Worm (Caenorhabditis elegans): ENCODE results near the gene Y110A2AR.1.
A peak's percentile ranks its signal among the peaks of the same experiment; 100 is the strongest.

Gene Y110A2AR.1

DNA sequence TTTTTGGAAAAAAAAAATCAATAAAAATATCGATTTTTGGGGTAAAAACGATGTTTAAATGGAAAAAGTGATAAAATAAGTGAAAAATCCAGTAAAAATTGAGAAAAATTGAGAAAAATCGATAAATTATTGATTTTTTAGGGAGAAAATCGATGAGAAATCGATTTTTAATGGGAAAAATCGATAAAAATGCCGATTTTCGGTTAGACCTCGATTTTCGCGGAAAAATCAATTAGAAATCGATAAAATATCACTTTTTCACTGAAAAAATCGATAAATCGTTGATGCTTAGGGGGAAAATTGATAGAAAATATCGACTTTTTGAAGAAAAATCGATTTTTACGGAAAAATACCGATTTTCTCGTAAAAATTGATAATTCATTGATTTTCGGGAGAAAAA is 18.4 kb upstream of the Y110A2AR.1 start:
- no peak for TF ChIP-seq elt-2 (tag; optimal IDR thresholded peaks at IDR 0.05)
- no peak for TF ChIP-seq ztf-16 (tag; optimal IDR thresholded peaks at IDR 0.05)
- TF ChIP-seq ref-2 (tag; optimal IDR thresholded peaks at IDR 0.05) = no peak
- peak; percentile 59 for TF ChIP-seq ceh-48 (tag; optimal IDR thresholded peaks at IDR 0.05)

ce11 chrII:2903748-2904147 is 15.8 kb upstream of the Y110A2AR.1 start:
- TF ChIP-seq npax-4 (tag; optimal IDR thresholded peaks at IDR 0.05) (no peak), ceh-45 (GFP tag; IDR thresholded peaks at IDR 0.05) (no peak), madf-2 (tag; optimal IDR thresholded peaks at IDR 0.05) (no peak), hlh-15 (tag; optimal IDR thresholded peaks at IDR 0.05) (no peak), Y22D7AL.16 (tag; optimal IDR thresholded peaks at IDR 0.05) (no peak), fkh-10 (GFP tag; optimal IDR thresholded peaks at IDR 0.05) (no peak), pha-2 (tag; optimal IDR thresholded peaks at IDR 0.05) (no peak), odd-2 (tag; optimal IDR thresholded peaks at IDR 0.05) (no peak), lim-6 (tag; optimal IDR thresholded peaks at IDR 0.05) (no peak), tbx-7 (tag; optimal IDR thresholded peaks at IDR 0.05) (no peak), ahr-1 (tag; optimal IDR thresholded peaks at IDR 0.05) (no peak), T23F11.4 (GFP tag; optimal IDR thresholded peaks at IDR 0.05) (no peak), hlh-30 (tag; optimal IDR thresholded peaks at IDR 0.05; ENCODE audit: insufficient read depth) (no peak), rnt-1 (tag; optimal IDR thresholded peaks at IDR 0.05) (no peak), K09A11.1 (tag; optimal IDR thresholded peaks at IDR 0.05; ENCODE audit: insufficient read depth) (no peak), ref-2 (tag; optimal IDR thresholded peaks at IDR 0.05) (no peak), F13H6.1 (tag; optimal IDR thresholded peaks at IDR 0.05) (no peak), unc-86 (tag; optimal IDR thresholded peaks at IDR 0.05) (no peak), lin-11 (tag; optimal IDR thresholded peaks at IDR 0.05) (no peak), fkh-6 (tag; optimal IDR thresholded peaks at IDR 0.05) (no peak)

DNA sequence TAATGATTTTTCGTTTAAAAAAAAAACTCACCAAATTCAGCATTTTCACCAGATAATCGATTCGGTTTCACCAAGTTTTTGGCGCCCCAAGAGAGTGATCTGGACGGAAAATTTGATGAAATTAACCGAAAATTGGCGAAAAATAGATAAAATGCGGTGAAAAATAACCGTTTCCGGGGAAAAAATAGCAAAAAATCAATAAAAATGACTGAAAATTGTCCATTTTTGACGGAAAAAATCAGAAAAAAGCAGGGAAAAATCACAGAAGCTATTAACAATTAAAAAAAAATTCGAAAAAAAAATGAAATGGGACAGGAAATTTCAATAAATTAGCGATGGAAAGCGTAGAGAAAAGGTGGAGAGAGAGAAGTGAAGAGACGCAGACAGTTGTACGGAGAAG is 6.0 kb upstream of the Y110A2AR.1 start, which contains the start of gene ubc-15:
ubc-15 (minus strand) TSS at position 101 of the 400 bp plus-strand sequence.
- TF ChIP-seq ceh-22 (tag; optimal IDR thresholded peaks at IDR 0.05) (no peak), ztf-16 (tag; optimal IDR thresholded peaks at IDR 0.05) (no peak), hlh-8 (tag; optimal IDR thresholded peaks at IDR 0.05) (no peak), ceh-48 (tag; optimal IDR thresholded peaks at IDR 0.05) (no peak), pqm-1 (tag; optimal IDR thresholded peaks at IDR 0.05) (no peak), hlh-30 (tag; optimal IDR thresholded peaks at IDR 0.05; ENCODE audit: insufficient read depth) (no peak), elt-4 (tag; optimal IDR thresholded peaks at IDR 0.05) (no peak), tbx-7 (tag; optimal IDR thresholded peaks at IDR 0.05) (no peak), ceh-24 (tag; optimal IDR thresholded peaks at IDR 0.05) (no peak), lim-6 (tag; optimal IDR thresholded peaks at IDR 0.05) (no peak), unc-42 (tag; optimal IDR thresholded peaks at IDR 0.05) (no peak), unc-55 (GFP tag; optimal IDR thresholded peaks at IDR 0.05) (no peak), ref-2 (tag; optimal IDR thresholded peaks at IDR 0.05) (no peak), Y22D7AL.16 (tag; optimal IDR thresholded peaks at IDR 0.05) (no peak), ceh-14 (tag; optimal IDR thresholded peaks at IDR 0.05) (no peak), npax-4 (tag; optimal IDR thresholded peaks at IDR 0.05) (no peak), F13H6.1 (tag; optimal IDR thresholded peaks at IDR 0.05) (no peak), rnt-1 (tag; optimal IDR thresholded peaks at IDR 0.05) (no peak), dve-1 (tag; optimal IDR thresholded peaks at IDR 0.05) (no peak), odd-2 (tag; optimal IDR thresholded peaks at IDR 0.05) (no peak)

- TF ChIP-seq ceh-45 (GFP tag; IDR thresholded peaks at IDR 0.05) (no peak), nhr-232 (tag; optimal IDR thresholded peaks at IDR 0.05) (no peak), F13H6.1 (tag; optimal IDR thresholded peaks at IDR 0.05) (no peak), rnt-1 (tag; optimal IDR thresholded peaks at IDR 0.05) (no peak), tbx-2 (tag; optimal IDR thresholded peaks at IDR 0.05) (no peak)
Measured at ce11 chrII:2920234-2920633, 724 bp downstream of the Y110A2AR.1 start.

ce11 chrII:2920817-2921458 is 1.4 kb downstream of the Y110A2AR.1 start:
- TF ChIP-seq K09A11.1 (tag; optimal IDR thresholded peaks at IDR 0.05; ENCODE audit: insufficient read depth) (no peak), nfya-1 (tag; optimal IDR thresholded peaks at IDR 0.05) (peak; percentile 9), hlh-30 (tag; optimal IDR thresholded peaks at IDR 0.05; ENCODE audit: insufficient read depth) (peak; percentile 89), hlh-13 (GFP tag; optimal IDR thresholded peaks at IDR 0.05) (no peak), unc-55 (GFP tag; optimal IDR thresholded peaks at IDR 0.05) (peak; percentile 44)
